Fruit fly (Drosophila melanogaster) whole organism, prepupa: Measurements from ENCODE around the gene VhaSFD.
A peak's percentile ranks its signal among the peaks of the same experiment; 100 is the strongest.

Experiments used
- Blimp-1 ChIP-seq: fragments of 200-800 bp; sonication (Bioruptor generic); optimal IDR thresholded peaks from 3 replicates; lab custom pipeline; 2017; ENCODE audit warnings: missing biosample characterization, missing genetic modification characterization, mild to moderate bottlenecking, moderate library complexity, missing genetic modification reagents
- CG10631 ChIP-seq: fragments of 200-800 bp; sonication (Bioruptor generic); optimal IDR thresholded peaks from 2 replicates; lab custom pipeline; 2016; ENCODE audit warnings: missing biosample characterization, missing genetic modification characterization
- CG10669 ChIP-seq: fragments of 200-800 bp; sonication (Bioruptor generic); optimal IDR thresholded peaks from 3 replicates; lab custom pipeline; 2018; ENCODE audit warnings: missing biosample characterization, mild to moderate bottlenecking, missing genetic modification characterization, moderate library complexity
- CG11294 ChIP-seq: fragments of 200-800 bp; sonication (Bioruptor generic); IDR thresholded peaks from 2 replicates; pipeline ENCODE4 v1.3.6; 2022; ENCODE audit warnings: missing biosample characterization, missing genetic modification characterization
- CG11762 ChIP-seq: fragments of 200-800 bp; sonication (Bioruptor generic); optimal IDR thresholded peaks from 3 replicates; lab custom pipeline; 2016; ENCODE audit warnings: missing biosample characterization, missing genetic modification characterization; ENCODE audit not compliant: insufficient read depth
- CG11902 ChIP-seq: fragments of 200-800 bp; sonication (Bioruptor generic); optimal IDR thresholded peaks from 3 replicates; lab custom pipeline; 2016; ENCODE audit warnings: missing biosample characterization, missing genetic modification characterization
- CG1621 ChIP-seq: fragments of 200-800 bp; sonication (Bioruptor generic); optimal IDR thresholded peaks from 3 replicates; lab custom pipeline; 2018; ENCODE audit warnings: missing biosample characterization, mild to moderate bottlenecking, missing genetic modification characterization
- CG16779 ChIP-seq: fragments of 200-800 bp; sonication (Bioruptor generic); optimal IDR thresholded peaks from 3 replicates; lab custom pipeline; 2017; ENCODE audit warnings: missing biosample characterization, mild to moderate bottlenecking, missing genetic modification characterization
- CG3032 ChIP-seq: fragments of 200-800 bp; optimal IDR thresholded peaks from 2 replicates; lab custom pipeline; 2019; ENCODE audit warnings: missing biosample characterization, mild to moderate bottlenecking, missing genetic modification characterization, moderate library complexity
- CG31627 ChIP-seq: fragments of 200-800 bp; sonication (Bioruptor generic); optimal IDR thresholded peaks from 3 replicates; lab custom pipeline; 2016; ENCODE audit warnings: missing biosample characterization, missing genetic modification characterization
- CG32006 ChIP-seq: fragments of 200-800 bp; sonication (Bioruptor generic); optimal IDR thresholded peaks from 3 replicates; lab custom pipeline; 2017; ENCODE audit warnings: missing biosample characterization, mild to moderate bottlenecking, missing genetic modification characterization
- CG34406 ChIP-seq: fragments of 200-800 bp; sonication (Bioruptor generic); optimal IDR thresholded peaks from 3 replicates; lab custom pipeline; 2016; ENCODE audit warnings: missing biosample characterization, missing genetic modification characterization
- CG3919 ChIP-seq: fragments of 200-800 bp; sonication (Bioruptor generic); optimal IDR thresholded peaks from 3 replicates; lab custom pipeline; 2016; ENCODE audit warnings: missing biosample characterization, missing genetic modification characterization
- CG6163 ChIP-seq: fragments of 200-800 bp; sonication (Bioruptor generic); IDR thresholded peaks from 3 replicates; pipeline ENCODE4 v1.3.6; 2022; ENCODE audit warnings: missing biosample characterization, missing genetic modification characterization
- CG6276 ChIP-seq: fragments of 200-800 bp; sonication (Bioruptor generic); optimal IDR thresholded peaks from 2 replicates; lab custom pipeline; 2017; ENCODE audit warnings: missing biosample characterization, mild to moderate bottlenecking, missing genetic modification characterization
- CG6792 ChIP-seq: fragments of 200-800 bp; sonication (Bioruptor generic); optimal IDR thresholded peaks from 3 replicates; lab custom pipeline; 2016; ENCODE audit warnings: missing biosample characterization, missing genetic modification characterization
- CG6854 ChIP-seq: fragments of 200-800 bp; sonication (Bioruptor generic); optimal IDR thresholded peaks from 2 replicates; lab custom pipeline; 2017; ENCODE audit warnings: missing biosample characterization, mild to moderate bottlenecking, missing genetic modification characterization
- CG8119 ChIP-seq: fragments of 200-800 bp; sonication (Bioruptor generic); IDR thresholded peaks from 3 replicates; pipeline ENCODE4 v1.3.6; 2022; ENCODE audit warnings: missing biosample characterization, missing genetic modification characterization
- CG8632 ChIP-seq: fragments of 200-800 bp; sonication (Bioruptor generic); optimal IDR thresholded peaks from 3 replicates; lab custom pipeline; 2016; ENCODE audit warnings: missing biosample characterization, missing genetic modification characterization
- CG9139 ChIP-seq: fragments of 200-800 bp; sonication (Bioruptor generic); optimal IDR thresholded peaks from 3 replicates; lab custom pipeline; 2017; ENCODE audit warnings: missing biosample characterization, mild to moderate bottlenecking, missing genetic modification characterization
- Eip75B ChIP-seq: fragments of 200-800 bp; sonication (Bioruptor generic); optimal IDR thresholded peaks from 3 replicates; lab custom pipeline; 2016; ENCODE audit warnings: missing biosample characterization, missing genetic modification characterization
- Eip78C ChIP-seq: fragments of 200-800 bp; sonication (Bioruptor generic); peaks from one replicate; lab custom pipeline; 2016; ENCODE audit warnings: missing biosample characterization, missing genetic modification characterization
- Eip93F ChIP-seq: fragments of 200-800 bp; sonication (Bioruptor generic); optimal IDR thresholded peaks from 2 replicates; lab custom pipeline; 2016; ENCODE audit warnings: missing biosample characterization, mild to moderate bottlenecking, missing genetic modification characterization
- Ets21C ChIP-seq: fragments of 200-800 bp; sonication (Bioruptor generic); optimal IDR thresholded peaks from 3 replicates; lab custom pipeline; 2016; ENCODE audit warnings: missing biosample characterization, missing genetic modification characterization
- Gug ChIP-seq: fragments of 200-800 bp; sonication (Bioruptor generic); IDR thresholded peaks from 2 replicates; pipeline ENCODE4 v1.3.6; 2022; ENCODE audit warnings: missing biosample characterization, missing genetic modification characterization
- Hr38 ChIP-seq: sonication (Bioruptor generic); optimal IDR thresholded peaks from 2 replicates; lab custom pipeline; 2016; ENCODE audit warnings: missing biosample characterization, missing genetic modification characterization
- Hr4 ChIP-seq: fragments of 200-800 bp; sonication (Bioruptor generic); optimal IDR thresholded peaks from 3 replicates; lab custom pipeline; 2016; ENCODE audit warnings: missing biosample characterization, missing genetic modification characterization
- Lpt ChIP-seq: fragments of 200-800 bp; sonication (Bioruptor generic); optimal IDR thresholded peaks from 3 replicates; lab custom pipeline; 2016; ENCODE audit warnings: missing biosample characterization, missing genetic modification characterization
- Met ChIP-seq: fragments of 200-800 bp; sonication (Bioruptor generic); optimal IDR thresholded peaks from 3 replicates; lab custom pipeline; 2016; ENCODE audit warnings: missing biosample characterization, missing genetic modification characterization
- Smox ChIP-seq: fragments of 200-800 bp; sonication (Bioruptor generic); optimal IDR thresholded peaks from 3 replicates; lab custom pipeline; 2016; ENCODE audit warnings: missing biosample characterization, missing genetic modification characterization
- Sox14 ChIP-seq: fragments of 200-800 bp; sonication (Bioruptor generic); optimal IDR thresholded peaks from 3 replicates; lab custom pipeline; 2016; ENCODE audit warnings: missing biosample characterization, missing genetic modification characterization
- achi ChIP-seq: fragments of 200-800 bp; sonication (Bioruptor generic); optimal IDR thresholded peaks from 3 replicates; lab custom pipeline; 2016; ENCODE audit warnings: missing biosample characterization, missing genetic modification characterization
- acj6 ChIP-seq: fragments of 200-800 bp; sonication (Bioruptor generic); optimal IDR thresholded peaks from 3 replicates; lab custom pipeline; 2016; ENCODE audit warnings: missing biosample characterization, missing genetic modification characterization
- cyc ChIP-seq: fragments of 200-800 bp; sonication (Bioruptor generic); optimal IDR thresholded peaks from 3 replicates; lab custom pipeline; 2016; ENCODE audit warnings: missing biosample characterization, missing genetic modification characterization
- dsx ChIP-seq: fragments of 200-800 bp; optimal IDR thresholded peaks from 3 replicates; lab custom pipeline; 2019; ENCODE audit warnings: missing biosample characterization, mild to moderate bottlenecking, missing genetic modification characterization, moderate library complexity; ENCODE audit not compliant: poor library complexity, severe bottlenecking
- eg ChIP-seq: fragments of 200-800 bp; sonication (Bioruptor generic); IDR thresholded peaks from 3 replicates; pipeline ENCODE4 v1.3.6; 2022; ENCODE audit warnings: missing biosample characterization, missing genetic modification characterization
- esn ChIP-seq: fragments of 200-800 bp; sonication (Bioruptor generic); optimal IDR thresholded peaks from 2 replicates; lab custom pipeline; 2016; ENCODE audit warnings: missing biosample characterization, mild to moderate bottlenecking, missing genetic modification characterization, moderate library complexity
- fd59A ChIP-seq: fragments of 200-800 bp; sonication (Bioruptor generic); optimal IDR thresholded peaks from 2 replicates; lab custom pipeline; 2017; ENCODE audit warnings: missing biosample characterization, mild to moderate bottlenecking, missing genetic modification characterization, missing genetic modification reagents
- fd85E ChIP-seq: fragments of 200-800 bp; sonication (Bioruptor generic); optimal IDR thresholded peaks from 3 replicates; lab custom pipeline; 2016; ENCODE audit warnings: missing biosample characterization, missing genetic modification characterization
- fkh ChIP-seq: fragments of 200-800 bp; sonication (Bioruptor generic); optimal IDR thresholded peaks from 3 replicates; lab custom pipeline; 2017; ENCODE audit warnings: missing biosample characterization, mild to moderate bottlenecking, missing genetic modification characterization, moderate library complexity
- net ChIP-seq: fragments of 200-800 bp; sonication (Bioruptor generic); optimal IDR thresholded peaks from 3 replicates; lab custom pipeline; 2016; ENCODE audit warnings: missing biosample characterization, missing genetic modification characterization
- pdm3 ChIP-seq: fragments of 200-800 bp; sonication (Bioruptor generic); optimal IDR thresholded peaks from 3 replicates; lab custom pipeline; 2016; ENCODE audit warnings: missing biosample characterization, missing genetic modification characterization
- salr ChIP-seq, 2 experiments: fragments of 200-800 bp; sonication (Bioruptor generic); optimal IDR thresholded peaks; 3 replicates each; lab custom pipeline; 2016 to 2018; ENCODE audit warnings: missing biosample characterization in 2 of 2, missing genetic modification characterization in 2 of 2, mild to moderate bottlenecking in 1 of 2
- spab ChIP-seq: fragments of 200-800 bp; sonication (Bioruptor generic); optimal IDR thresholded peaks from 2 replicates; lab custom pipeline; 2017; ENCODE audit warnings: missing biosample characterization, mild to moderate bottlenecking, missing genetic modification characterization, missing genetic modification reagents
- ss ChIP-seq, 2 experiments: fragments of 200-800 bp; sonication (Bioruptor generic); optimal IDR thresholded peaks; 2 replicates in 1 of 2; 3 replicates in 1 of 2; lab custom pipeline; 2017 to 2018; ENCODE audit warnings: mild to moderate bottlenecking in 2 of 2, missing biosample characterization in 2 of 2, missing genetic modification characterization in 2 of 2, moderate library complexity in 1 of 2
- vri ChIP-seq: fragments of 200-800 bp; sonication (Bioruptor generic); optimal IDR thresholded peaks from 3 replicates; lab custom pipeline; 2016; ENCODE audit warnings: missing biosample characterization, mild to moderate bottlenecking, missing genetic modification characterization

VhaSFD gene

dm6 chr2L:16687863-16688262 lies 39.8 kb downstream of the VhaSFD start (continued):
- TF ChIP-seq CG11902 (GFP tag; lab: Kevin White, UChicago) (no peak), eg (GFP tag; lab: Robert Waterston, UW) (0 out of 3 replicates have a peak, but pooled peaks have one; percentile 13), CG6276 (peak; percentile 41), CG6854 (GFP tag; lab: Kevin White, UChicago) (no peak), Sox14 (GFP tag; lab: Kevin White, UChicago) (peak; percentile 64), Eip93F (GFP tag; lab: Kevin White, UChicago) (no peak), CG11294 (GFP tag; lab: Robert Waterston, UW) (0 out of 2 replicates have a peak, but pooled peaks have one; percentile 14), Ets21C (no peak), CG16779 (tag; lab: Kevin White, UChicago) (peak; percentile 60), Gug (GFP tag; lab: Robert Waterston, UW) (peak; percentile 25; the same call in 1 of the 2 replicates), CG10669 (GFP tag; lab: Kevin White, UChicago) (peak; percentile 48), CG11762 (GFP tag; lab: Kevin White, UChicago) (peak; percentile 24), dsx (GFP tag; lab: Kevin White, UChicago) (peak; percentile 45), fd59A (GFP tag; lab: Kevin White, UChicago) (peak; percentile 65), CG9139 (GFP tag; lab: Kevin White, UChicago) (peak; percentile 57), acj6 (peak; percentile 71), Hr4 (GFP tag; lab: Kevin White, UChicago) (peak; percentile 77), achi (GFP tag; lab: Kevin White, UChicago) (peak; percentile 78), esn (GFP tag; lab: Kevin White, UChicago) (peak; percentile 32), CG6163 (GFP tag; lab: Robert Waterston, UW) (peak; percentile 47; the same call in 2 of the 3 replicates)
- TF ChIP-seq, all 60 proteins: peak for 40

- peak; percentile 62 for TF ChIP-seq CG3919
- no peak for TF ChIP-seq CG11902 (GFP tag; lab: Kevin White, UChicago)
- peak; percentile 11 for TF ChIP-seq CG31627
- peak; percentile 65 for TF ChIP-seq CG3032
- peak; percentile 78 for TF ChIP-seq CG6276
- TF ChIP-seq Blimp-1 (GFP tag; lab: Kevin White, UChicago) = peak; percentile 56
- TF ChIP-seq dsx (GFP tag; lab: Kevin White, UChicago) = peak; percentile 72
- TF ChIP-seq Lpt (GFP tag; lab: Kevin White, UChicago) = peak; percentile 79
- TF ChIP-seq CG1621 (tag; lab: Kevin White, UChicago) = peak; percentile 70
- TF ChIP-seq CG6792 (GFP tag; lab: Kevin White, UChicago) = peak; percentile 26
- TF ChIP-seq vri (GFP tag; lab: Kevin White, UChicago) = peak; percentile 51
- peak; percentile 62 for TF ChIP-seq CG32006
- TF ChIP-seq cyc = peak; percentile 11
- peak; percentile 55 for TF ChIP-seq pdm3 (GFP tag; lab: Kevin White, UChicago)
- TF ChIP-seq CG8119 (GFP tag; lab: Robert Waterston, UW) = peak; percentile 82
- peak; percentile 50 for TF ChIP-seq Eip75B (GFP tag; lab: Kevin White, UChicago)
- peak; percentile 24 for TF ChIP-seq CG8632 (GFP tag; lab: Kevin White, UChicago)
- peak; percentile 78 for TF ChIP-seq CG16779 (tag; lab: Kevin White, UChicago)
- peak; percentile 33 for TF ChIP-seq Met (GFP tag; lab: Kevin White, UChicago)
- peak; percentile 91 for TF ChIP-seq Eip78C (GFP tag; lab: Kevin White, UChicago)
- no peak for TF ChIP-seq Hr38 (GFP tag; lab: Kevin White, UChicago)
- TF ChIP-seq eg (GFP tag; lab: Robert Waterston, UW) = peak; percentile 89
- TF ChIP-seq CG11294 (GFP tag; lab: Robert Waterston, UW) = 0 out of 2 replicates have a peak, but pooled peaks have one; percentile 27
- TF ChIP-seq spab (GFP tag; lab: Kevin White, UChicago) = peak; percentile 60
- TF ChIP-seq CG10631 = peak; percentile 38
- TF ChIP-seq ss (GFP tag; optimal IDR thresholded peaks at IDR 0.05; lab: Kevin White, UChicago) = peak; percentile 88 to 90
- TF ChIP-seq salr (GFP tag; optimal IDR thresholded peaks at IDR 0.05; lab: Kevin White, UChicago) = peak; percentile 29 to 44
- TF ChIP-seq achi (GFP tag; lab: Kevin White, UChicago) = peak; percentile 47
- peak; percentile 53 for TF ChIP-seq Sox14 (GFP tag; lab: Kevin White, UChicago)
- TF ChIP-seq fkh (GFP tag; lab: Kevin White, UChicago) = no peak
- TF ChIP-seq net = peak; percentile 70
- TF ChIP-seq Smox = peak; percentile 27
- TF ChIP-seq fd85E = no peak
- TF ChIP-seq CG34406 = no peak
- peak; percentile 18 for TF ChIP-seq esn (GFP tag; lab: Kevin White, UChicago)
- TF ChIP-seq fd59A (GFP tag; lab: Kevin White, UChicago) = peak; percentile 37
- no peak for TF ChIP-seq Ets21C
These were observed 41.1 kb downstream of the VhaSFD start for dm6 chr2L:16686412-16687043.
